Fruit fly (Drosophila melanogaster): ENCODE results near the gene sov.
A peak's percentile ranks its signal among the peaks of the same experiment; 100 is the strongest.

sov gene

DNA sequence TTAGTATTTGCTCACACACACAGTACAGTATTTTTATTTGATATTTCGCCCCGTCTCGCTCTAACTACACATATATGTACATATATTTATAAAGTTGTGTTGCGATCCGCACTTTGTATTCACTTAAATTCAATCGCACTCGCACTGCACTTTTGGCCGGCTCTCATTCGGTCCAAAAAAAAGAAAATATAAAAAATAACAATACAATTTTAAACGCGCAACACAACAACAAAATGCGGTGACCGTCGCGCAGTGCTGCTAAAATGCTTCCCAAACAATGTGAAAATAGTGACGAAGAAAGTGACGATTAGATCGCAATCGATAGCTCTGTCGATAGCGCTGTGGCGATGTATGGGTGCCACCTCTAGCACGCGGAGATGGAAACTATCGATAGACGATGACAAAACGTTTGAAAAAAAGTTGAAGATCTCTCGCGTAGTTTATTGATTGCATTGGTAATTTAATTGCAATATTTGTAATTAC, 47.2 kb downstream of the sov start, which contains the start of the genes C3G and pod1 (continued):
- TF ChIP-seq Sox14 (GFP tag; optimal IDR thresholded peaks at IDR 0.05) (no peak), CG34406 (GFP tag; optimal IDR thresholded peaks at IDR 0.05) (no peak), lz (GFP tag; optimal IDR thresholded peaks at IDR 0.05) (peak; percentile 28), CG31627 (GFP tag; optimal IDR thresholded peaks at IDR 0.05) (no peak), Smox (GFP tag; optimal IDR thresholded peaks at IDR 0.05) (peak; percentile 31), CG8119 (GFP tag; IDR thresholded peaks at IDR 0.05) (no peak; the same call in 2 of the 3 replicates), Eip78C (GFP tag) (peak; percentile 71), CG8319 (GFP tag; optimal IDR thresholded peaks at IDR 0.05) (no peak), eg (GFP tag; IDR thresholded peaks at IDR 0.05) (no peak), net (GFP tag; optimal IDR thresholded peaks at IDR 0.05) (no peak), Sox15 (GFP tag; optimal IDR thresholded peaks at IDR 0.05) (no peak), fd59A (GFP tag; optimal IDR thresholded peaks at IDR 0.05) (no peak), achi (GFP tag; optimal IDR thresholded peaks at IDR 0.05) (no peak), CG6276 (GFP tag; optimal IDR thresholded peaks at IDR 0.05) (no peak), CG8632 (GFP tag; optimal IDR thresholded peaks at IDR 0.05) (no peak), CG3919 (GFP tag; optimal IDR thresholded peaks at IDR 0.05) (peak; percentile 28), CG32006 (GFP tag; optimal IDR thresholded peaks at IDR 0.05) (no peak), CG1621 (tag; optimal IDR thresholded peaks at IDR 0.05) (no peak), spab (GFP tag; optimal IDR thresholded peaks at IDR 0.05) (no peak), Gug (GFP tag; IDR thresholded peaks at IDR 0.05) (no peak), CG7368 (GFP tag; optimal IDR thresholded peaks at IDR 0.05) (no peak), CG10669 (GFP tag; optimal IDR thresholded peaks at IDR 0.05) (no peak), CG10631 (GFP tag; optimal IDR thresholded peaks at IDR 0.05) (no peak), CG6163 (GFP tag; IDR thresholded peaks at IDR 0.05) (no peak), dac (GFP tag; optimal IDR thresholded peaks at IDR 0.05) (no peak), Blimp-1 (GFP tag; optimal IDR thresholded peaks at IDR 0.05) (no peak)

dm6 chrX:6803880-6804484, 47.9 kb downstream of the sov start:
- no peak for TF ChIP-seq Sox15 (GFP tag; optimal IDR thresholded peaks at IDR 0.05)
- TF ChIP-seq CG3032 (tag; optimal IDR thresholded peaks at IDR 0.05): no peak
- TF ChIP-seq ss (GFP tag; optimal IDR thresholded peaks at IDR 0.05): peak; percentile 36 to 44
- TF ChIP-seq CG32006 (GFP tag; optimal IDR thresholded peaks at IDR 0.05): no peak
- TF ChIP-seq spab (GFP tag; optimal IDR thresholded peaks at IDR 0.05): no peak
- TF ChIP-seq dac (GFP tag; optimal IDR thresholded peaks at IDR 0.05): no peak
- TF ChIP-seq eg (GFP tag; IDR thresholded peaks at IDR 0.05): no peak
- no peak for TF ChIP-seq CG10631 (GFP tag; optimal IDR thresholded peaks at IDR 0.05)
- peak; percentile 41 for TF ChIP-seq CG9139 (GFP tag; optimal IDR thresholded peaks at IDR 0.05)
- TF ChIP-seq fkh (GFP tag; optimal IDR thresholded peaks at IDR 0.05): no peak
- TF ChIP-seq topi (GFP tag; optimal IDR thresholded peaks at IDR 0.05): no peak
- no peak for TF ChIP-seq CG16779 (tag; optimal IDR thresholded peaks at IDR 0.05)
- no peak for TF ChIP-seq Lpt (GFP tag; optimal IDR thresholded peaks at IDR 0.05)
- peak; percentile 5 for TF ChIP-seq CG10669 (GFP tag; optimal IDR thresholded peaks at IDR 0.05)
- TF ChIP-seq Ets96B (tag; optimal IDR thresholded peaks at IDR 0.05): no peak
- TF ChIP-seq CG11762 (GFP tag; optimal IDR thresholded peaks at IDR 0.05; ENCODE audit: insufficient read depth): no peak
- TF ChIP-seq Sox14 (GFP tag; optimal IDR thresholded peaks at IDR 0.05): peak; percentile 83
- peak; percentile 24; the same call in 1 of the 3 replicates for TF ChIP-seq CG6163 (GFP tag; IDR thresholded peaks at IDR 0.05)
- no peak for TF ChIP-seq Hr4 (GFP tag; optimal IDR thresholded peaks at IDR 0.05)
- TF ChIP-seq Gug (GFP tag; IDR thresholded peaks at IDR 0.05): no peak
- TF ChIP-seq acj6 (GFP tag; optimal IDR thresholded peaks at IDR 0.05): no peak
- TF ChIP-seq CG4318 (GFP tag; optimal IDR thresholded peaks at IDR 0.05): no peak
- no peak for TF ChIP-seq cyc (GFP tag; optimal IDR thresholded peaks at IDR 0.05)
- no peak for TF ChIP-seq Hr39 (GFP tag; optimal IDR thresholded peaks at IDR 0.05)
- no peak for TF ChIP-seq CG6854 (GFP tag; optimal IDR thresholded peaks at IDR 0.05)
- no peak for TF ChIP-seq CG11902 (GFP tag; optimal IDR thresholded peaks at IDR 0.05)

All from whole organism, prepupa.